Fruit fly (Drosophila melanogaster): Measurements from ENCODE around the gene CG14985.

Gene CG14985

DNA sequence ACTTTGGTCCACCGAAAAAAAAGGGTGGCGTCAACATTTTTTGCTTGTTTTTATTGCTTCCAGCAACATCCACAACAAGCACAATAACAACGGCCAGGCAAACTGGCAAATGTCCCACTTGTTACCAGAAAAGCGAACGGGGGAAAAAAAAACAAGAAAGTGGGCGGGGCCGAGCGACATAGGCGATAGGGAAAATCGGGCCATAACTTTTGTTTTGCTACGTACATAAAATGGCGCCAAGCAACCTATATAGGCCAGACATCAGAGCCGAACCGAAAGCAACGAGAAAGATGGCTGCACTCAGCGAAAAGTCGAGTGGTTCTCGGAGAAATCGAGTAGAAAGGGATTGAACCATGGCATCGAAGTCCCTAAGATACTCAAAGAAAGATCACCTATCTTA, 4.0 kb downstream of the CG14985 start:
- no peak for TF ChIP-seq salr (GFP tag; optimal IDR thresholded peaks at IDR 0.05)
- TF ChIP-seq CG3032 (tag; optimal IDR thresholded peaks at IDR 0.05) = no peak
- TF ChIP-seq CG8119 (GFP tag; IDR thresholded peaks at IDR 0.05) = 0 out of 3 replicates have a peak, but pooled peaks have one; percentile 16
- peak; percentile 34 for TF ChIP-seq Hr4 (GFP tag; optimal IDR thresholded peaks at IDR 0.05)
- TF ChIP-seq CG6276 (GFP tag; optimal IDR thresholded peaks at IDR 0.05) = no peak
- TF ChIP-seq pdm3 (GFP tag; optimal IDR thresholded peaks at IDR 0.05) = no peak
- no peak for TF ChIP-seq CG1621 (tag; optimal IDR thresholded peaks at IDR 0.05)
- no peak for TF ChIP-seq Smox (GFP tag; optimal IDR thresholded peaks at IDR 0.05)
- peak; percentile 35 for TF ChIP-seq CG32006 (GFP tag; optimal IDR thresholded peaks at IDR 0.05)
- TF ChIP-seq CG16779 (tag; optimal IDR thresholded peaks at IDR 0.05) = no peak

DNA sequence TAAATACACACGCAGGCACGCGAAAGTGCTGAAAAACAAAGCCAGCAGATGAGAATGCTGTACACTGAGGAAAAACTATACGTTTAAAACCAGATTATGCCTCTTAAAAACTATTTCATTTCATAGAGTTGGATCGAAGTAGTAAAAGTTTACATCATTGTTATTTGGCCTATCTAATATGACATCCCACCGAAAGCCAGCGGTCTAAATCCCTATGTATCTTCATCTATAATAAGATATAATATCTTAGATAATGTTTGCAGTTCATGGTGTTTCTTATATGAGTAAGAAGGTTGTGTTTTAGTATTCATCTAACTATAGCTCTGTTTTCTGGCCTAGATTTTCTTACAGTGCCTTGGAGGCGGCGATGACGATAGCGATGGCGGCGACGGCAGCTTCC, 6.8 kb downstream of the CG14985 start:
- peak; percentile 44 for TF ChIP-seq svp (GFP tag)
- TF ChIP-seq Blimp-1 (GFP tag; optimal IDR thresholded peaks at IDR 0.05) = no peak

DNA sequence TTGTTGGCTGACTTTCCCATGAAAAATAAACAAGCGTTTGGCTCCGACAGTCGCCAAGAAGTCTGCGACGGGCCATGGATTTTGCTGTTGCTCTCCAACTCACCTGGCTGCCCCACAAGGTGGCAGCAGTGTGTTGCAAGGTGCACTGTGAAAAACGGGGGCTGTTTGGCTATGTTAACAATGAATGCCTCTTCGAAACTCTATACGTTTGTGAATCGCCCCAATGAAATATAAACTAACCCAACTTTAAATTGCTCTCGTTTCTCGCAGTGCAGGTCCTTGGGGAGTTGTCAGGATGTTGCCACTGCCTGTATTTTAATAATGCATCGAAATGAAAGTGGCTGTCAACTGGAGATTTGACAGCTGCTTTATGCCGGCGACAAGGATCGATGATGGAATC, 11.1 kb downstream of the CG14985 start:
- TF ChIP-seq spab (GFP tag; optimal IDR thresholded peaks at IDR 0.05) (peak; percentile 19), CG10669 (GFP tag; optimal IDR thresholded peaks at IDR 0.05) (peak; percentile 34), CG7368 (GFP tag; optimal IDR thresholded peaks at IDR 0.05) (no peak), dac (GFP tag; optimal IDR thresholded peaks at IDR 0.05) (no peak), CG6163 (GFP tag; IDR thresholded peaks at IDR 0.05) (peak; percentile 60; the same call in 2 of the 3 replicates), CG11762 (GFP tag; optimal IDR thresholded peaks at IDR 0.05; ENCODE audit: insufficient read depth) (no peak), Eip78C (GFP tag) (peak; percentile 66), CG32006 (GFP tag; optimal IDR thresholded peaks at IDR 0.05) (peak; percentile 39), CG6808 (GFP tag; optimal IDR thresholded peaks at IDR 0.05) (no peak), eg (GFP tag; IDR thresholded peaks at IDR 0.05) (peak; percentile 63; the same call in 2 of the 3 replicates), CG4318 (GFP tag; optimal IDR thresholded peaks at IDR 0.05) (no peak), Hr4 (GFP tag; optimal IDR thresholded peaks at IDR 0.05) (peak; percentile 9), cyc (GFP tag; optimal IDR thresholded peaks at IDR 0.05) (peak; percentile 2), CG3032 (tag; optimal IDR thresholded peaks at IDR 0.05) (peak; percentile 32), achi (GFP tag; optimal IDR thresholded peaks at IDR 0.05) (peak; percentile 13), svp (GFP tag) (peak; percentile 18), lz (GFP tag; optimal IDR thresholded peaks at IDR 0.05) (no peak), Ets96B (tag; optimal IDR thresholded peaks at IDR 0.05) (peak; percentile 33), esn (GFP tag; optimal IDR thresholded peaks at IDR 0.05) (no peak), vri (GFP tag; optimal IDR thresholded peaks at IDR 0.05) (no peak), CG10631 (GFP tag; optimal IDR thresholded peaks at IDR 0.05) (peak; percentile 10), CG6854 (GFP tag; optimal IDR thresholded peaks at IDR 0.05) (no peak), salr (GFP tag; optimal IDR thresholded peaks at IDR 0.05) (peak in 1 of 2 experiments; percentile 3), CG8632 (GFP tag; optimal IDR thresholded peaks at IDR 0.05) (no peak), CG11294 (GFP tag; IDR thresholded peaks at IDR 0.05) (0 out of 2 replicates have a peak, but pooled peaks have one; percentile 11), Gug (GFP tag; IDR thresholded peaks at IDR 0.05) (no peak), CG6276 (GFP tag; optimal IDR thresholded peaks at IDR 0.05) (peak; percentile 6), pdm3 (GFP tag; optimal IDR thresholded peaks at IDR 0.05) (peak; percentile 3), Sox102F (GFP tag; optimal IDR thresholded peaks at IDR 0.05) (no peak), CG1621 (tag; optimal IDR thresholded peaks at IDR 0.05) (no peak), Smox (GFP tag; optimal IDR thresholded peaks at IDR 0.05) (no peak), fd85E (GFP tag; optimal IDR thresholded peaks at IDR 0.05) (no peak), CG8119 (GFP tag; IDR thresholded peaks at IDR 0.05) (0 out of 3 replicates have a peak, but pooled peaks have one; percentile 29), CG3919 (GFP tag; optimal IDR thresholded peaks at IDR 0.05) (peak; percentile 26), OdsH (GFP tag; optimal IDR thresholded peaks at IDR 0.05) (peak; percentile 4), Eip75B (GFP tag; optimal IDR thresholded peaks at IDR 0.05) (peak; percentile 4), Hr39 (GFP tag; optimal IDR thresholded peaks at IDR 0.05) (peak; percentile 16), Met (GFP tag; optimal IDR thresholded peaks at IDR 0.05) (no peak), CG15336 (GFP tag; IDR thresholded peaks at IDR 0.05) (peak; percentile 23; the same call in 1 of the 2 replicates)
